Fruit fly (Drosophila melanogaster): ENCODE results near the gene CG11069.

Gene CG11069

DNA sequence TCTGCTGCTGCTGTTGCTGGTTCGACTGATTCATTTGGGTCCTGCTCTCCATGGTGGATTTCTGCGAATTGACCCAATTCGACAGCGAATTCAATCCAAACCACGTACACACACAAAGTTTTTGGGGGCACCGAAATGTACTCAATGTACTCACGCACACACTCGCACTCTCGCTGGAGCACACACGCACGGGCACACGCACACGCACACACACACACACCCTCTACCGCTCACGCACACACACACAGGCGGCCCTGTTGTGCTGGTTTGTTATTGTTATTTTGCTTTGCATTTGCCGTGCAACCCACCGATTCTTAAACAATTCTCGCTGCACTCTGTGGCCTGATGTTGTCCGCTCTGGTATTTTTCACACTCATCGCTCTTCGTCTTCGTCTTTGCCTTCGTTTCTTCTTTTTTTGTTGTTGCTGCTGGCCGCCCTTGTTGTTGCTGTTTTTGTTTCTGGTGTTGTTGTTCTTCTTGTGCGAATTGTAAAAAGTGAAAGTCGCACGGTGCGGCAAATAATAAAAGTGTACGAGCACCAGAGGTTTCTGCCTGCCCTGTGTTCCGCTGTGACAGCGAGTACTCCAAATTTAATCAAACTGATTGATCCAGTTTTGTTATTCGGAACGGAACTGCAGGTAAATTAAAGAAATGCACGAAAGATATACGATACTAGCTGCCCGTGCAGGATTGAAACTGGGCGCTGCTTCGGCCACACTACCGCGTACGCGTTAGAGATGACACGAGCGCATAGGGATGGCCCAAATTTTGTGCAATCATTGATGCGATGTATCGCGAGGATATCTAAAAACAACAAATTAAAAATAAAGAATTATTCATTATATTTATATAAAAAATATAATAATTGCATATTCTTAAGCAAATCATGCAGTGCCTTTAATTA lies 18.4 kb upstream of the CG11069 start, which contains the start of gene CG3744 (continued):
- peak; percentile 40 to 59 for TF ChIP-seq chif (GFP tag; optimal IDR thresholded peaks at IDR 0.05)
- TF ChIP-seq CoRest (tag; optimal IDR thresholded peaks at IDR 0.05), result peak; percentile 93
- TF ChIP-seq CG30020 (tag; optimal IDR thresholded peaks at IDR 0.05), result peak; percentile 72
- peak; percentile 84 for TF ChIP-seq CG4730 (GFP tag; IDR thresholded peaks at IDR 0.05)
- TF ChIP-seq CG7928 (GFP tag; optimal IDR thresholded peaks at IDR 0.05), result peak; percentile 63
- TF ChIP-seq ken (GFP tag; IDR thresholded peaks at IDR 0.05), result peak; percentile 97
- TF ChIP-seq C15 (GFP tag; IDR thresholded peaks at IDR 0.05), result peak; percentile 88
- peak; percentile 95 for TF ChIP-seq Blimp-1 (GFP tag; optimal IDR thresholded peaks at IDR 0.05)
- peak; percentile 92 for TF ChIP-seq CG30403 (GFP tag; optimal IDR thresholded peaks at IDR 0.05)
- TF ChIP-seq CG1233 (GFP tag; optimal IDR thresholded peaks at IDR 0.05), result peak; percentile 91
- peak; percentile 50 for TF ChIP-seq YL-1 (GFP tag; optimal IDR thresholded peaks at IDR 0.05)
- peak; percentile 89 for TF ChIP-seq CG14860 (GFP tag; IDR thresholded peaks at IDR 0.05; ENCODE audit: partially characterized antibody)
- TF ChIP-seq dimm (GFP tag; IDR thresholded peaks at IDR 0.05), result peak; percentile 87
- peak; percentile 73 for TF ChIP-seq HmgZ (tag; optimal IDR thresholded peaks at IDR 0.05)
- TF ChIP-seq CG17359 (tag; optimal IDR thresholded peaks at IDR 0.05), result peak; percentile 90
- no peak for TF ChIP-seq disco-r (GFP tag; optimal IDR thresholded peaks at IDR 0.05)
- peak; percentile 72 for TF ChIP-seq Antp (GFP tag; optimal IDR thresholded peaks at IDR 0.05)
- no peak for TF ChIP-seq eve (GFP tag; optimal IDR thresholded peaks at IDR 0.05)
- no peak for TF ChIP-seq Neu2 (GFP tag; optimal IDR thresholded peaks at IDR 0.05; ENCODE audit: borderline replicate concordance)
- peak; percentile 48 for TF ChIP-seq Bteb2 (GFP tag; optimal IDR thresholded peaks at IDR 0.05)
- TF ChIP-seq CG6254 (GFP tag; optimal IDR thresholded peaks at IDR 0.05), result peak; percentile 56
- TF ChIP-seq CHES-1-like (GFP tag; optimal IDR thresholded peaks at IDR 0.05), result peak; percentile 53
- TF ChIP-seq mirr (GFP tag; optimal IDR thresholded peaks at IDR 0.05), result peak; percentile 74
- peak; percentile 81 for TF ChIP-seq CG18764 (GFP tag; optimal IDR thresholded peaks at IDR 0.05)
- peak; percentile 6 for TF ChIP-seq Elba2 (GFP tag; optimal IDR thresholded peaks at IDR 0.05)
- peak; percentile 67 for TF ChIP-seq CG13624 (GFP tag; optimal IDR thresholded peaks at IDR 0.05)
- peak; percentile 93 for TF ChIP-seq CG18599 (GFP tag; optimal IDR thresholded peaks at IDR 0.05)
- peak; percentile 55 for TF ChIP-seq CG8359 (GFP tag; optimal IDR thresholded peaks at IDR 0.05; ENCODE audit: borderline replicate concordance)
- peak; percentile 91 for TF ChIP-seq bcd (GFP tag; optimal IDR thresholded peaks at IDR 0.05)
- TF ChIP-seq CG4424 (GFP tag; optimal IDR thresholded peaks at IDR 0.05), result peak; percentile 88
- peak; percentile 68 for TF ChIP-seq Hand (GFP tag; optimal IDR thresholded peaks at IDR 0.05)
- peak; percentile 93 for TF ChIP-seq caup (GFP tag; optimal IDR thresholded peaks at IDR 0.05; ENCODE audit: severe bottlenecking)
- TF ChIP-seq Hr3 (GFP tag; optimal IDR thresholded peaks at IDR 0.05), result peak; percentile 92
- peak; percentile 95 for TF ChIP-seq Hmr (GFP tag; optimal IDR thresholded peaks at IDR 0.05)
- peak; percentile 94 for TF ChIP-seq dysf (GFP tag; IDR thresholded peaks at IDR 0.05)
- TF ChIP-seq CG14050 (GFP tag; IDR thresholded peaks at IDR 0.05), result peak; percentile 86
- TF ChIP-seq TFAM (GFP tag; optimal IDR thresholded peaks at IDR 0.05), result peak; percentile 19
- TF ChIP-seq ttk (GFP tag; IDR thresholded peaks at IDR 0.05), result peak; percentile 89
- peak; percentile 82 for TF ChIP-seq CG43689 (GFP tag; IDR thresholded peaks at IDR 0.05)
- TF ChIP-seq Taf1 (GFP tag; IDR thresholded peaks at IDR 0.05), result peak; percentile 87
- TF ChIP-seq CG11247 (GFP tag; IDR thresholded peaks at IDR 0.05), result peak; percentile 96
- TF ChIP-seq Asciz (GFP tag; optimal IDR thresholded peaks at IDR 0.05), result no peak
- peak; percentile 92 for TF ChIP-seq HLH3B (GFP tag; IDR thresholded peaks at IDR 0.05)
- peak; percentile 96 for TF ChIP-seq CG13287 (GFP tag; IDR thresholded peaks at IDR 0.05; ENCODE audit: partially characterized antibody)
- TF ChIP-seq cas (GFP tag; IDR thresholded peaks at IDR 0.05), result peak; percentile 91
- TF ChIP-seq CG10267 (tag; optimal IDR thresholded peaks at IDR 0.05), result peak; percentile 85
- peak; percentile 85 for TF ChIP-seq CG4328 (GFP tag; optimal IDR thresholded peaks at IDR 0.05)
- peak; percentile 92 for TF ChIP-seq CG17361 (GFP tag; IDR thresholded peaks at IDR 0.05)
